Worm (Caenorhabditis elegans) whole organism, young adult: ENCODE measurements around the gene nmur-2.
A peak's percentile ranks its signal among the peaks of the same experiment; 100 is the strongest.

Experiments used
- B0019.2 ChIP-seq: fragments of 200-800 bp; sonication (Bioruptor generic); conservative IDR thresholded peaks from 2 replicates; pipeline ENCODE4 v1.3.6; 2022; ENCODE audit warnings: missing genetic modification reagents, missing genetic modification characterization, missing compliant biosample characterization
- B0336.3 ChIP-seq: fragments of 200-800 bp; sonication (Bioruptor generic); IDR thresholded peaks from 2 replicates; pipeline ENCODE4 v1.3.6; 2022; ENCODE audit warnings: missing genetic modification characterization, missing compliant biosample characterization
- D2030.7 ChIP-seq: fragments of 200-800 bp; sonication (Bioruptor generic); IDR thresholded peaks from 2 replicates; pipeline ENCODE4 v1.3.6; 2022; ENCODE audit warnings: missing genetic modification reagents, missing genetic modification characterization, missing compliant biosample characterization
- F33H1.4 ChIP-seq: fragments of 200-800 bp; sonication (Bioruptor generic); IDR thresholded peaks from 2 replicates; pipeline ENCODE4 v1.3.6; 2022; ENCODE audit warnings: missing genetic modification reagents, missing genetic modification characterization, missing compliant biosample characterization
- F49E8.2 ChIP-seq: sonication (generic microtip); optimal IDR thresholded peaks from 3 replicates; lab custom pipeline; 2017; ENCODE audit warnings: missing genetic modification characterization, mild to moderate bottlenecking, missing compliant biosample characterization, antibody characterized with exemption, moderate library complexity; ENCODE audit not compliant: insufficient read depth
- T26A5.8 ChIP-seq: sonication (generic microtip); optimal IDR thresholded peaks from 2 replicates; lab custom pipeline; 2016; ENCODE audit warnings: missing genetic modification characterization, missing compliant biosample characterization
- Y67H2A.10 ChIP-seq: fragments of 200-800 bp; sonication (Bioruptor generic); conservative IDR thresholded peaks from 2 replicates; pipeline ENCODE4 v1.3.6; 2022; ENCODE audit warnings: missing genetic modification reagents, missing genetic modification characterization, missing compliant biosample characterization
- Y95B8A.8 ChIP-seq: fragments of 200-800 bp; sonication (Bioruptor generic); IDR thresholded peaks from 2 replicates; pipeline ENCODE4 v1.3.6; 2022; ENCODE audit warnings: missing genetic modification reagents, missing genetic modification characterization, missing compliant biosample characterization
- athp-1 ChIP-seq: sonication (generic microtip); optimal IDR thresholded peaks from 2 replicates; lab custom pipeline; 2017; ENCODE audit warnings: mild to moderate bottlenecking, missing genetic modification characterization, missing compliant biosample characterization
- attf-5 ChIP-seq: fragments of 200-800 bp; sonication (Bioruptor generic); optimal IDR thresholded peaks from 2 replicates; lab custom pipeline; 2018; ENCODE audit warnings: mild to moderate bottlenecking, missing genetic modification characterization, missing compliant biosample characterization
- attf-6 ChIP-seq: fragments of 200-800 bp; sonication (Bioruptor generic); IDR thresholded peaks from 2 replicates; pipeline ENCODE4 v1.3.6; 2022; ENCODE audit warnings: missing genetic modification reagents, missing genetic modification characterization, missing compliant biosample characterization
- bed-1 ChIP-seq: fragments of 200-800 bp; sonication (Bioruptor generic); IDR thresholded peaks from 2 replicates; pipeline ENCODE4 v1.3.6; 2022; ENCODE audit warnings: missing genetic modification reagents, missing genetic modification characterization, missing compliant biosample characterization
- bed-2 ChIP-seq: fragments of 200-800 bp; sonication (Bioruptor generic); IDR thresholded peaks from 2 replicates; pipeline ENCODE4 v1.3.6; 2022; ENCODE audit warnings: missing genetic modification reagents, missing genetic modification characterization, missing compliant biosample characterization
- ccch-3 ChIP-seq: fragments of 200-800 bp; sonication (Bioruptor generic); optimal IDR thresholded peaks from 2 replicates; lab custom pipeline; 2018; ENCODE audit warnings: mild to moderate bottlenecking, missing genetic modification characterization, missing compliant biosample characterization
- ceh-100 ChIP-seq: fragments of 200-800 bp; sonication (Bioruptor generic); IDR thresholded peaks from 2 replicates; pipeline ENCODE4 v1.3.6; 2022; ENCODE audit warnings: missing genetic modification reagents, missing genetic modification characterization, missing compliant biosample characterization
- ceh-27 ChIP-seq: fragments of 200-800 bp; sonication (Bioruptor generic); optimal IDR thresholded peaks from 2 replicates; lab custom pipeline; 2018; ENCODE audit warnings: mild to moderate bottlenecking, missing genetic modification characterization, moderate library complexity, missing compliant biosample characterization
- fkh-3 ChIP-seq: sonication (generic microtip); optimal IDR thresholded peaks from 2 replicates; lab custom pipeline; 2016; ENCODE audit warnings: mild to moderate bottlenecking, missing genetic modification characterization, missing compliant biosample characterization
- gei-17 ChIP-seq: fragments of 200-800 bp; sonication (Bioruptor generic); optimal IDR thresholded peaks from 2 replicates; lab custom pipeline; 2018; ENCODE audit warnings: mild to moderate bottlenecking, missing genetic modification characterization, missing compliant biosample characterization
- lag-1 ChIP-seq: fragments of 200-800 bp; sonication (Bioruptor generic); IDR thresholded peaks from 2 replicates; pipeline ENCODE4 v1.3.6; 2022; ENCODE audit warnings: missing genetic modification reagents, missing genetic modification characterization, missing compliant biosample characterization
- let-607 ChIP-seq, 2 experiments: fragments of 200-800 bp in 1 of 2; sonication (Bioruptor generic) in 1 of 2; sonication (generic microtip) in 1 of 2; optimal IDR thresholded peaks; 2 replicates each; lab custom pipeline; 2016 to 2018; ENCODE audit warnings: mild to moderate bottlenecking in 2 of 2, missing compliant biosample characterization in 2 of 2, missing genetic modification characterization in 2 of 2, moderate library complexity in 2 of 2, missing genotype in 1 of 2
- lin-26 ChIP-seq: fragments of 200-800 bp; sonication (Bioruptor generic); IDR thresholded peaks from 2 replicates; pipeline ENCODE4 v1.3.6; 2022; ENCODE audit warnings: missing genetic modification reagents, missing genetic modification characterization, missing compliant biosample characterization
- lin-35 ChIP-seq, 3 experiments: fragments of 150-350 bp in 2 of 3; sonication (generic microtip) in 1 of 3; optimal IDR thresholded peaks; 2 replicates each; lab custom pipeline; 2014 to 2018; ENCODE audit warnings: missing biosample characterization in 3 of 3, missing genetic modification characterization in 3 of 3, missing genetic modification reagents in 3 of 3
- lin-40 ChIP-seq: sonication (generic microtip); optimal IDR thresholded peaks from 2 replicates; lab custom pipeline; 2016; ENCODE audit warnings: missing genetic modification characterization, mild to moderate bottlenecking, missing compliant biosample characterization, missing genotype, missing genetic modification reagents
- lir-1 ChIP-seq: fragments of 200-800 bp; sonication (Bioruptor generic); conservative IDR thresholded peaks from 2 replicates; pipeline ENCODE4 v1.3.6; 2022; ENCODE audit warnings: missing genetic modification reagents, missing genetic modification characterization, missing compliant biosample characterization
- lsy-27 ChIP-seq: sonication (generic microtip); optimal IDR thresholded peaks from 2 replicates; lab custom pipeline; 2017; ENCODE audit warnings: missing genetic modification characterization, mild to moderate bottlenecking, missing compliant biosample characterization, antibody characterized with exemption, missing genotype, borderline replicate concordance; ENCODE audit not compliant: insufficient read depth
- madf-6 ChIP-seq: fragments of 200-800 bp; sonication (Bioruptor generic); IDR thresholded peaks from 2 replicates; pipeline ENCODE4 v1.3.6; 2022; ENCODE audit warnings: missing genetic modification reagents, missing genetic modification characterization, missing compliant biosample characterization
- nfya-1 ChIP-seq: sonication (generic microtip); optimal IDR thresholded peaks from 2 replicates; lab custom pipeline; 2017; ENCODE audit warnings: antibody characterized with exemption, missing compliant biosample characterization, missing genetic modification characterization, borderline replicate concordance; ENCODE audit not compliant: insufficient read depth
- rcor-1 ChIP-seq: fragments of 200-800 bp; sonication (Bioruptor generic); IDR thresholded peaks from 2 replicates; pipeline ENCODE4 v1.3.6; 2022; ENCODE audit warnings: missing genetic modification reagents, missing genetic modification characterization, missing compliant biosample characterization
- rec-8 ChIP-seq, 2 experiments: sonication (generic microtip); optimal IDR thresholded peaks; 2 replicates each; lab custom pipeline; 2016; ENCODE audit warnings: mild to moderate bottlenecking in 2 of 2, missing genetic modification characterization in 2 of 2, missing genetic modification reagents in 2 of 2, missing genotype in 2 of 2, missing biosample characterization in 1 of 2, missing compliant biosample characterization in 1 of 2, moderate library complexity in 1 of 2
- repo-1 ChIP-seq: sonication (generic microtip); optimal IDR thresholded peaks from 2 replicates; lab custom pipeline; 2017; ENCODE audit warnings: mild to moderate bottlenecking, missing genetic modification characterization, missing compliant biosample characterization
- snpc-1.1 ChIP-seq: sonication (generic microtip); optimal IDR thresholded peaks from 2 replicates; lab custom pipeline; 2017; ENCODE audit warnings: missing genetic modification characterization, mild to moderate bottlenecking, missing compliant biosample characterization, antibody characterized with exemption, moderate library complexity, missing genotype, missing genetic modification reagents; ENCODE audit not compliant: insufficient read depth
- somi-1 ChIP-seq: fragments of 200-800 bp; sonication (Bioruptor generic); optimal IDR thresholded peaks from 2 replicates; lab custom pipeline; 2018; ENCODE audit warnings: mild to moderate bottlenecking, missing genetic modification characterization, missing compliant biosample characterization
- tbx-9 ChIP-seq: sonication (generic microtip); optimal IDR thresholded peaks from 2 replicates; lab custom pipeline; 2016; ENCODE audit warnings: borderline replicate concordance, missing genetic modification characterization, inconsistent platforms, missing compliant biosample characterization
- tlf-1 ChIP-seq: fragments of 200-800 bp; sonication (Bioruptor generic); optimal IDR thresholded peaks from 2 replicates; lab custom pipeline; 2018; ENCODE audit warnings: mild to moderate bottlenecking, missing genetic modification characterization, missing compliant biosample characterization
- unc-62 ChIP-seq: fragments of 150-350 bp; optimal IDR thresholded peaks from 2 replicates; lab custom pipeline; 2014; ENCODE audit warnings: missing biosample characterization, missing genetic modification reagents, missing genetic modification characterization
- xnd-1 ChIP-seq: sonication (generic microtip); optimal IDR thresholded peaks from 2 replicates; lab custom pipeline; 2016; ENCODE audit warnings: missing genotype, missing genetic modification reagents, missing genetic modification characterization, missing compliant biosample characterization
- ztf-18 ChIP-seq: sonication (generic microtip); optimal IDR thresholded peaks from 2 replicates; lab custom pipeline; 2016; ENCODE audit warnings: missing genotype, mild to moderate bottlenecking, missing genetic modification characterization, missing compliant biosample characterization
- ztf-26 ChIP-seq: sonication (generic microtip); optimal IDR thresholded peaks from 2 replicates; lab custom pipeline; 2017; ENCODE audit warnings: missing genetic modification characterization, missing compliant biosample characterization

Gene nmur-2

ce11 chrII:152283-152682 is 27.5 kb upstream of the nmur-2 start, which contains the start of gene T25D3.3:
TSS of gene T25D3.3 (plus strand) at chrII:152583.
- TF ChIP-seq tlf-1 (no peak), ztf-18 (tag; lab: Kevin White, UChicago) (no peak), rec-8 (tag; optimal IDR thresholded peaks at IDR 0.05; lab: Kevin White, UChicago) (no peak), gei-17 (GFP tag; lab: Kevin White, UChicago) (no peak), attf-5 (GFP tag; lab: Kevin White, UChicago) (no peak), somi-1 (GFP tag; lab: Kevin White, UChicago) (no peak), let-607 (tag; optimal IDR thresholded peaks at IDR 0.05; lab: Kevin White, UChicago) (no peak), lin-35 (GFP tag; optimal IDR thresholded peaks at IDR 0.05; lab: Kevin White, UChicago) (no peak)
- TF ChIP-seq, all 124 proteins: peak for 0

ce11 chrII:151495-151894 is 26.7 kb upstream of the nmur-2 start:
- no peak for TF ChIP-seq ztf-26
- no peak for TF ChIP-seq madf-6
- no peak for TF ChIP-seq B0019.2 (GFP tag; lab: Robert Waterston, UW)
- TF ChIP-seq T26A5.8 (tag; lab: Kevin White, UChicago): no peak
- no peak for TF ChIP-seq lir-1 (GFP tag; lab: Robert Waterston, UW)
- TF ChIP-seq fkh-3 (tag; lab: Kevin White, UChicago): no peak
- no peak for TF ChIP-seq repo-1 (tag; lab: Kevin White, UChicago)
- no peak for TF ChIP-seq lag-1 (GFP tag; lab: Robert Waterston, UW)
- TF ChIP-seq snpc-1.1 (tag; lab: Kevin White, UChicago): no peak
- no peak for TF ChIP-seq ccch-3 (GFP tag; lab: Kevin White, UChicago)
- TF ChIP-seq lsy-27 (tag; lab: Kevin White, UChicago): no peak
- TF ChIP-seq rcor-1 (GFP tag; lab: Robert Waterston, UW): no peak
- no peak for TF ChIP-seq Y95B8A.8 (GFP tag; lab: Robert Waterston, UW)

ce11 chrII:146933-147332 is 22.1 kb upstream of the nmur-2 start, which contains the start of gene T25D3.4:
TSS of gene T25D3.4 (plus strand) at chrII:147233.
- no peak for TF ChIP-seq unc-62 (GFP tag; lab: Kevin White, UChicago)
- TF ChIP-seq ceh-100 (GFP tag; lab: Robert Waterston, UW): peak; percentile 67

- TF ChIP-seq lin-40 (tag; lab: Kevin White, UChicago): no peak
These were observed 10.4 kb upstream of the nmur-2 start, which contains the start of gene K10B4.1 for ce11 chrII:135166-135565. TSS of gene K10B4.1 (plus strand) at chrII:135466.

- TF ChIP-seq Y67H2A.10 (GFP tag; lab: Robert Waterston, UW) (no peak), bed-2 (GFP tag; lab: Robert Waterston, UW) (no peak), F33H1.4 (GFP tag; lab: Robert Waterston, UW) (no peak), nfya-1 (tag; lab: Kevin White, UChicago) (no peak), attf-6 (no peak), ccch-3 (GFP tag; lab: Kevin White, UChicago) (no peak), athp-1 (tag; lab: Kevin White, UChicago) (no peak), lin-26 (no peak), B0336.3 (no peak), madf-6 (no peak), repo-1 (tag; lab: Kevin White, UChicago) (no peak), xnd-1 (tag; lab: Kevin White, UChicago) (no peak), bed-1 (GFP tag; lab: Robert Waterston, UW) (no peak), F49E8.2 (tag; lab: Kevin White, UChicago) (no peak), D2030.7 (GFP tag; lab: Robert Waterston, UW) (no peak), T26A5.8 (tag; lab: Kevin White, UChicago) (no peak), ceh-27 (GFP tag; lab: Kevin White, UChicago) (no peak), tbx-9 (tag; lab: Kevin White, UChicago) (no peak)
These were observed 8.9 kb upstream of the nmur-2 start, which contains the start of gene cwn-1 for ce11 chrII:133548-134275. TSS of gene cwn-1 (minus strand) at chrII:133598.
